Fruit fly (Drosophila melanogaster): ENCODE results near the gene CG7394.
A peak's percentile ranks its signal among the peaks of the same experiment; 100 is the strongest.

The CG7394 gene

DNA sequence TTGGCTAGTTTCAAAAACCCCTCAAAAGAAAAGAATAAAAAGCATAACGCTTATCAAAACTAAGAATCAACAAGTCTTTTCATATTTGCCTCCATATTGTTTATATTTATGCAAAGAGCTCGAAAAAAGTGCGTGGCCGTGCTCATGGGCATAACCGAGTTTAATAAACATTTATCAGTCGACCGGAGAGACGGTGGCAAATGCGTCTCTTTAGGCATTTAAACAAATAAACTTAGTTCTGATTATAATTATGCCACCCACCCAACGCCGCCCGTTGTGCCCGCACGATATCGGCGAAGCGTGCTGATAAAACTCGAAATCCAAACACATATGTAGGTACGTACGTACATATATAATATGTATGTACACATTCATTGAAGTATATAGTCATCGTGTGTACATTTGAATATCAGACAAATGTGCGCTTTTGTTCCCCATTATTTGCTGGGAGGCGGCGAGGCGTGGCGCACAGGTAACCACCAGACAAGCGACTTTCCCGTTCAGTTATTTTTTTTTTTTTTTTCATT is 33.3 kb upstream of the CG7394 start (continued):
- TF ChIP-seq schlank (tag; optimal IDR thresholded peaks at IDR 0.05) (no peak), kah (GFP tag; optimal IDR thresholded peaks at IDR 0.05) (peak; percentile 12), Ptx1 (GFP tag; IDR thresholded peaks at IDR 0.05) (no peak), sc (optimal IDR thresholded peaks at IDR 0.05) (no peak), sc (GFP tag; optimal IDR thresholded peaks at IDR 0.05) (no peak), GATAe (GFP tag; conservative IDR thresholded peaks at IDR 0.05) (peak; percentile 45; the same call in 1 of the 2 replicates), CG15479 (GFP tag; optimal IDR thresholded peaks at IDR 0.05) (no peak), prd (optimal IDR thresholded peaks at IDR 0.05) (no peak), prd (GFP tag; IDR thresholded peaks at IDR 0.05) (no peak), MBD-R2 (GFP tag; IDR thresholded peaks at IDR 0.05) (no peak; the same call in 1 of the 2 replicates), CG4404 (GFP tag; IDR thresholded peaks at IDR 0.05) (no peak), HmgZ (tag; optimal IDR thresholded peaks at IDR 0.05) (peak; percentile 16), CG12769 (tag; optimal IDR thresholded peaks at IDR 0.05) (peak; percentile 37), CG13123 (GFP tag; optimal IDR thresholded peaks at IDR 0.05) (no peak), CG6175 (GFP tag; IDR thresholded peaks at IDR 0.05) (no peak), Atf6 (GFP tag; IDR thresholded peaks at IDR 0.05) (peak; percentile 40; the same call in 1 of the 2 replicates), CG17359 (tag; optimal IDR thresholded peaks at IDR 0.05) (peak; percentile 13), CG9215 (GFP tag; IDR thresholded peaks at IDR 0.05) (no peak), da (GFP tag; optimal IDR thresholded peaks at IDR 0.05) (no peak), cad (GFP tag; optimal IDR thresholded peaks at IDR 0.05) (no peak)

DNA sequence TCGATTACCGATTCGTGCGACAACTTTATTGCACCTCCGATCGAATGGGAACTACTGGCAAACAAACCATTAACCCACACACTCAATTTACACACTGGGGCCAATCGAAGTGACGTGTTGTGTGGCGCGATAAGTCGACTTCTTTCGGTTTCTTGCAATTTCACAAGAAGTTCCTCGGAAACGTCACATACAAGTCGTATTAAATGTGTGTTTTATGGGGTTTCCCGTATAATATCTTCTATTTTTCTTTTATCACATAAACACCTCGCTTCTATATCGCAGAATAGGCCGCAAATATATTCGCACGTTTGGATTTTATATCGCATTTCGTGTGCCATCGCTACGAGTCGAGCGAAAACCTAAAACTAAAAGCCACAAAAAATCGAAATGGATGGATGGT is 32.1 kb upstream of the CG7394 start:
- TF ChIP-seq exex (tag; optimal IDR thresholded peaks at IDR 0.05) = peak; percentile 43
- TF ChIP-seq wdn (GFP tag; IDR thresholded peaks at IDR 0.05) = no peak
- TF ChIP-seq sug (tag; optimal IDR thresholded peaks at IDR 0.05) = peak; percentile 1
- no peak for TF ChIP-seq ERR (GFP tag; optimal IDR thresholded peaks at IDR 0.05)
- TF ChIP-seq Hr3 (GFP tag; optimal IDR thresholded peaks at IDR 0.05) = no peak

- peak; percentile 62 for TF ChIP-seq twi (tag; optimal IDR thresholded peaks at IDR 0.05)
- TF ChIP-seq trem (tag; optimal IDR thresholded peaks at IDR 0.05) = no peak
- no peak for TF ChIP-seq vfl (GFP tag; optimal IDR thresholded peaks at IDR 0.05)
- no peak for TF ChIP-seq Sry-δ (GFP tag; optimal IDR thresholded peaks at IDR 0.05)
- 0 out of 2 replicates have a peak, but pooled peaks have one; percentile 18 for TF ChIP-seq Awh (GFP tag; IDR thresholded peaks at IDR 0.05)
- peak; percentile 90 for TF ChIP-seq mirr (GFP tag; optimal IDR thresholded peaks at IDR 0.05)
- TF ChIP-seq sim (GFP tag; IDR thresholded peaks at IDR 0.05) = 0 out of 2 replicates have a peak, but pooled peaks have one; percentile 8
- peak; percentile 72 for TF ChIP-seq sug (tag; optimal IDR thresholded peaks at IDR 0.05)
- TF ChIP-seq Hand (GFP tag; optimal IDR thresholded peaks at IDR 0.05) = no peak
- TF ChIP-seq Lim3 (GFP tag; IDR thresholded peaks at IDR 0.05) = peak; percentile 40; the same call in 1 of the 2 replicates
- TF ChIP-seq cato (GFP tag; optimal IDR thresholded peaks at IDR 0.05; ENCODE audit: borderline replicate concordance) = no peak
- TF ChIP-seq CG11695 (GFP tag; IDR thresholded peaks at IDR 0.05) = no peak
- TF ChIP-seq row (GFP tag; IDR thresholded peaks at IDR 0.05) = no peak
- no peak for TF ChIP-seq shn (GFP tag; optimal IDR thresholded peaks at IDR 0.05)
- peak; percentile 27 for TF ChIP-seq caup (GFP tag; optimal IDR thresholded peaks at IDR 0.05; ENCODE audit: severe bottlenecking)
- peak; percentile 15 for TF ChIP-seq CG13894 (tag; optimal IDR thresholded peaks at IDR 0.05)
- TF ChIP-seq CG12769 (tag; optimal IDR thresholded peaks at IDR 0.05) = peak; percentile 62
- TF ChIP-seq exex (tag; optimal IDR thresholded peaks at IDR 0.05) = peak; percentile 87
- TF ChIP-seq CG34376 (GFP tag; optimal IDR thresholded peaks at IDR 0.05) = peak; percentile 9
- TF ChIP-seq CG8765 (GFP tag; IDR thresholded peaks at IDR 0.05) = no peak
- TF ChIP-seq CG34224 (GFP tag; IDR thresholded peaks at IDR 0.05; ENCODE audit: partially characterized antibody) = no peak
- peak; percentile 30 for TF ChIP-seq cwo (GFP tag; optimal IDR thresholded peaks at IDR 0.05)
- TF ChIP-seq grn (GFP tag; optimal IDR thresholded peaks at IDR 0.05) = peak; percentile 90
- TF ChIP-seq crol (GFP tag; IDR thresholded peaks at IDR 0.05) = peak; percentile 64; the same call in 1 of the 2 replicates
- TF ChIP-seq toy (GFP tag; IDR thresholded peaks at IDR 0.05) = no peak
- peak; percentile 37 for TF ChIP-seq lab (GFP tag; optimal IDR thresholded peaks at IDR 0.05)
- 0 out of 2 replicates have a peak, but pooled peaks have one; percentile 15 for TF ChIP-seq sob (GFP tag; IDR thresholded peaks at IDR 0.05)
Observed at dm6 chr3L:11530370-11530769, 31.4 kb upstream of the CG7394 start.

Measured in whole organism, embryonic.